Worm (Caenorhabditis elegans): ENCODE results near the gene lips-1.
A peak's percentile ranks its signal among the peaks of the same experiment; 100 is the strongest.

The lips-1 gene

ce11 chrX:12523071-12523483, 30.5 kb downstream of the lips-1 start (continued):
- no peak for TF ChIP-seq fkh-3 (tag; optimal IDR thresholded peaks at IDR 0.05)
- TF ChIP-seq F52B5.7 (tag; optimal IDR thresholded peaks at IDR 0.05), result no peak
- peak; percentile 18 for TF ChIP-seq die-1 (tag; optimal IDR thresholded peaks at IDR 0.05)
- no peak for TF ChIP-seq nhr-27 (tag; optimal IDR thresholded peaks at IDR 0.05)
- TF ChIP-seq F22D6.2 (tag; optimal IDR thresholded peaks at IDR 0.05), result peak; percentile 77
- no peak for TF ChIP-seq mxl-1 (tag; optimal IDR thresholded peaks at IDR 0.05)
- TF ChIP-seq rcor-1 (GFP tag; IDR thresholded peaks at IDR 0.05), result no peak
- no peak for TF ChIP-seq ceh-79 (tag; optimal IDR thresholded peaks at IDR 0.05)
- no peak for TF ChIP-seq madf-6 (GFP tag; IDR thresholded peaks at IDR 0.05)
- no peak for TF ChIP-seq xnd-1 (tag; optimal IDR thresholded peaks at IDR 0.05)
- no peak for TF ChIP-seq dpff-1 (tag; optimal IDR thresholded peaks at IDR 0.05)
- no peak for TF ChIP-seq ceh-40 (GFP tag; IDR thresholded peaks at IDR 0.05)
- no peak for TF ChIP-seq cebp-1 (GFP tag; IDR thresholded peaks at IDR 0.05)
- peak; percentile 43 for TF ChIP-seq cebp-1 (tag; optimal IDR thresholded peaks at IDR 0.05)
- no peak for TF ChIP-seq ZK185.1 (tag; optimal IDR thresholded peaks at IDR 0.05; ENCODE audit: poor library complexity, severe bottlenecking)
- peak; percentile 87 for TF ChIP-seq ztf-26 (tag; optimal IDR thresholded peaks at IDR 0.05)
- TF ChIP-seq efl-1 (GFP tag; optimal IDR thresholded peaks at IDR 0.05), result no peak
- no peak for TF ChIP-seq hmg-20 (GFP tag; IDR thresholded peaks at IDR 0.05)
- no peak for TF ChIP-seq Y79H2A.3 (GFP tag; conservative IDR thresholded peaks at IDR 0.05)
- TF ChIP-seq Y56A3A.18 (GFP tag; IDR thresholded peaks at IDR 0.05), result no peak
- TF ChIP-seq attf-6 (GFP tag; IDR thresholded peaks at IDR 0.05), result no peak
- TF ChIP-seq tbx-9 (tag; optimal IDR thresholded peaks at IDR 0.05; ENCODE audit: borderline replicate concordance), result no peak
- TF ChIP-seq hmg-1.2 (GFP tag; IDR thresholded peaks at IDR 0.05), result no peak
- TF ChIP-seq nfya-1 (tag; optimal IDR thresholded peaks at IDR 0.05; ENCODE audit: borderline replicate concordance, insufficient read depth), result no peak
- TF ChIP-seq let-526 (GFP tag; IDR thresholded peaks at IDR 0.05), result no peak
- TF ChIP-seq lag-1 (GFP tag; IDR thresholded peaks at IDR 0.05), result no peak
- TF ChIP-seq ceh-91 (GFP tag; IDR thresholded peaks at IDR 0.05), result no peak
- no peak for TF ChIP-seq K11D2.4 (GFP tag; IDR thresholded peaks at IDR 0.05)
- no peak for TF ChIP-seq lin-35 (GFP tag; optimal IDR thresholded peaks at IDR 0.05)
- no peak for TF ChIP-seq dpl-1 (GFP tag; optimal IDR thresholded peaks at IDR 0.05)
- TF ChIP-seq egl-18 (GFP tag; IDR thresholded peaks at IDR 0.05), result no peak
- no peak for TF ChIP-seq lin-54 (GFP tag; optimal IDR thresholded peaks at IDR 0.05)
- TF ChIP-seq cebp-2 (GFP tag; IDR thresholded peaks at IDR 0.05), result no peak
- peak; percentile 7 for TF ChIP-seq F23B12.7 (tag; optimal IDR thresholded peaks at IDR 0.05; ENCODE audit: insufficient read depth)
- TF ChIP-seq B0336.3 (GFP tag; IDR thresholded peaks at IDR 0.05), result no peak

ce11 chrX:12524514-12524913, 31.9 kb downstream of the lips-1 start:
- TF ChIP-seq D2030.7 (GFP tag; IDR thresholded peaks at IDR 0.05) (no peak), zim-3 (tag; optimal IDR thresholded peaks at IDR 0.05) (no peak), ztf-26 (tag; optimal IDR thresholded peaks at IDR 0.05) (no peak), aptf-2 (GFP tag; conservative IDR thresholded peaks at IDR 0.05) (no peak), xnd-1 (tag; optimal IDR thresholded peaks at IDR 0.05) (no peak), lin-35 (GFP tag; optimal IDR thresholded peaks at IDR 0.05) (no peak), B0035.1 (tag; optimal IDR thresholded peaks at IDR 0.05) (no peak), C06A6.2 (GFP tag; conservative IDR thresholded peaks at IDR 0.05) (no peak), snpc-1.3 (tag; optimal IDR thresholded peaks at IDR 0.05; ENCODE audit: insufficient read depth) (no peak), F37B4.10 (GFP tag; IDR thresholded peaks at IDR 0.05) (no peak), madf-8 (GFP tag; conservative IDR thresholded peaks at IDR 0.05) (no peak), ztf-3 (GFP tag; optimal IDR thresholded peaks at IDR 0.05) (no peak), T07F8.4 (tag; optimal IDR thresholded peaks at IDR 0.05) (no peak), ama-1 (optimal IDR thresholded peaks at IDR 0.05) (no peak), ama-1 (GFP tag; optimal IDR thresholded peaks at IDR 0.05) (no peak), hrde-1 (tag; optimal IDR thresholded peaks at IDR 0.05; ENCODE audit: borderline replicate concordance) (no peak), K11D2.4 (GFP tag; IDR thresholded peaks at IDR 0.05) (no peak), efl-1 (GFP tag; optimal IDR thresholded peaks at IDR 0.05) (no peak), chd-7 (tag; optimal IDR thresholded peaks at IDR 0.05) (no peak), akir-1 (GFP tag; optimal IDR thresholded peaks at IDR 0.05) (no peak)

Data from whole organism, young adult.